Fruit fly (Drosophila melanogaster): Measurements from ENCODE around the gene CG42740.

CG42740 gene

dm6 chr3R:30391950-30392349 is 30.8 kb downstream of the CG42740 start (continued):
- TF ChIP-seq zfh2 (GFP tag; optimal IDR thresholded peaks at IDR 0.05): no peak
- TF ChIP-seq ara (GFP tag; IDR thresholded peaks at IDR 0.05): peak; percentile 34; the same call in 1 of the 2 replicates
- peak; percentile 5 for TF ChIP-seq ind (GFP tag; optimal IDR thresholded peaks at IDR 0.05)
- TF ChIP-seq Aef1 (GFP tag; IDR thresholded peaks at IDR 0.05): 0 out of 3 replicates have a peak, but pooled peaks have one; percentile 11
- TF ChIP-seq Jarid2 (GFP tag; optimal IDR thresholded peaks at IDR 0.05): no peak
- TF ChIP-seq CG9727 (GFP tag; optimal IDR thresholded peaks at IDR 0.05): peak; percentile 34
- TF ChIP-seq dmrt11E (tag; optimal IDR thresholded peaks at IDR 0.05): peak; percentile 51
- TF ChIP-seq Xrp1 (GFP tag; IDR thresholded peaks at IDR 0.05): peak; percentile 59
- TF ChIP-seq crp (GFP tag; optimal IDR thresholded peaks at IDR 0.05): no peak
- no peak for TF ChIP-seq CG17361 (GFP tag; IDR thresholded peaks at IDR 0.05)
- no peak for TF ChIP-seq Kr (GFP tag; optimal IDR thresholded peaks at IDR 0.05)
- peak; percentile 6 for TF ChIP-seq CG18599 (GFP tag; optimal IDR thresholded peaks at IDR 0.05)
- TF ChIP-seq zfh1 (GFP tag; IDR thresholded peaks at IDR 0.05): peak; percentile 62; the same call in 2 of the 3 replicates
- no peak for TF ChIP-seq CG3726 (GFP tag; IDR thresholded peaks at IDR 0.05)
- TF ChIP-seq CG18619 (GFP tag; optimal IDR thresholded peaks at IDR 0.05): no peak
- TF ChIP-seq tap (tag; optimal IDR thresholded peaks at IDR 0.05): peak; percentile 6
- peak; percentile 87 for TF ChIP-seq sens (GFP tag)

- TF ChIP-seq Ravus (GFP tag; IDR thresholded peaks at IDR 0.05): no peak
- TF ChIP-seq Pdp1 (GFP tag; optimal IDR thresholded peaks at IDR 0.05): peak in 1 of 2 experiments; percentile 31
- no peak for TF ChIP-seq CG9797 (GFP tag; optimal IDR thresholded peaks at IDR 0.05)
- TF ChIP-seq grn (GFP tag; optimal IDR thresholded peaks at IDR 0.05): peak; percentile 52
- peak; percentile 24 for TF ChIP-seq phol (tag; optimal IDR thresholded peaks at IDR 0.05)
- TF ChIP-seq HHEX (GFP tag; optimal IDR thresholded peaks at IDR 0.05): no peak
- TF ChIP-seq Dref (GFP tag; IDR thresholded peaks at IDR 0.05): 0 out of 2 replicates have a peak, but pooled peaks have one; percentile 8
- TF ChIP-seq CG15514 (GFP tag; optimal IDR thresholded peaks at IDR 0.05): peak; percentile 35
- TF ChIP-seq CG3838 (GFP tag; optimal IDR thresholded peaks at IDR 0.05): no peak
- peak; percentile 71 for TF ChIP-seq MTF-1 (GFP tag; optimal IDR thresholded peaks at IDR 0.05; ENCODE audit: borderline replicate concordance)
- no peak for TF ChIP-seq MBD-R2 (GFP tag; IDR thresholded peaks at IDR 0.05)
- TF ChIP-seq CG15269 (tag; optimal IDR thresholded peaks at IDR 0.05): no peak
- no peak for TF ChIP-seq Kr (GFP tag; optimal IDR thresholded peaks at IDR 0.05)
Measured at dm6 chr3R:30391098-30391497, 31.7 kb downstream of the CG42740 start.

dm6 chr3R:30390304-30390703 is 32.5 kb downstream of the CG42740 start:
- peak; percentile 4 for TF ChIP-seq CG13296 (GFP tag; optimal IDR thresholded peaks at IDR 0.05)
- TF ChIP-seq mirr (GFP tag; optimal IDR thresholded peaks at IDR 0.05): peak; percentile 91
- no peak for TF ChIP-seq CTCF (GFP tag; optimal IDR thresholded peaks at IDR 0.05)
- peak; percentile 70 for TF ChIP-seq exex (tag; optimal IDR thresholded peaks at IDR 0.05)
- peak; percentile 46 for TF ChIP-seq CG34376 (GFP tag; optimal IDR thresholded peaks at IDR 0.05)
- TF ChIP-seq CG7928 (GFP tag; optimal IDR thresholded peaks at IDR 0.05): no peak
- TF ChIP-seq Med (GFP tag): peak; percentile 2
- TF ChIP-seq caup (GFP tag; optimal IDR thresholded peaks at IDR 0.05; ENCODE audit: severe bottlenecking): peak; percentile 30
- TF ChIP-seq sug (tag; optimal IDR thresholded peaks at IDR 0.05): peak; percentile 28

All from whole organism, embryonic.